Fruit fly (Drosophila melanogaster) whole organism, embryonic: ENCODE results near the gene CG17124.

ENCODE experiments used
- ATbp ChIP-seq: fragments of 200-800 bp; sonication (Bioruptor generic); optimal IDR thresholded peaks from 2 replicates; lab custom pipeline; 2017; ENCODE audit warnings: missing biosample characterization, mild to moderate bottlenecking, missing genetic modification characterization, missing genetic modification reagents
- Aef1 ChIP-seq: fragments of 200-800 bp; sonication (Bioruptor generic); IDR thresholded peaks from 3 replicates; pipeline ENCODE4 v1.3.6; 2022; ENCODE audit warnings: missing biosample characterization, missing genetic modification characterization
- Awh ChIP-seq: fragments of 200-800 bp; sonication (Bioruptor generic); IDR thresholded peaks from 2 replicates; pipeline ENCODE4, ENCODE4 v1.3.6; 2022; ENCODE audit warnings: missing biosample characterization, missing genetic modification characterization
- CG10543 ChIP-seq: fragments of 200-800 bp; sonication (Bioruptor generic); optimal IDR thresholded peaks from 3 replicates; lab custom pipeline; 2017; ENCODE audit warnings: missing biosample characterization, mild to moderate bottlenecking, missing genetic modification characterization, moderate library complexity
- CG10979 ChIP-seq: fragments of 200-800 bp; sonication (Bioruptor generic); optimal IDR thresholded peaks from 2 replicates; lab custom pipeline; 2018; ENCODE audit warnings: missing biosample characterization, mild to moderate bottlenecking, missing genetic modification characterization, moderate library complexity
- CG14050 ChIP-seq: fragments of 200-800 bp; sonication (Bioruptor generic); IDR thresholded peaks from 3 replicates; pipeline ENCODE4 v1.3.6; 2022; ENCODE audit warnings: missing biosample characterization, missing genetic modification characterization
- CG15073 ChIP-seq: fragments of 200-800 bp; sonication (Bioruptor generic); optimal IDR thresholded peaks from 2 replicates; lab custom pipeline; 2016; ENCODE audit warnings: missing biosample characterization, missing genetic modification characterization
- CG1529 ChIP-seq: fragments of 200-800 bp; sonication (Bioruptor generic); optimal IDR thresholded peaks from 3 replicates; lab custom pipeline; 2018; ENCODE audit warnings: missing biosample characterization, missing genetic modification characterization
- CG15601 ChIP-seq: fragments of 200-800 bp; sonication (Bioruptor generic); optimal IDR thresholded peaks from 3 replicates; lab custom pipeline; 2019; ENCODE audit warnings: missing biosample characterization, mild to moderate bottlenecking, missing genetic modification characterization, moderate library complexity
- CG17361 ChIP-seq: fragments of 200-800 bp; sonication (Bioruptor generic); IDR thresholded peaks from 3 replicates; pipeline ENCODE4 v1.3.6; 2022; ENCODE audit warnings: missing biosample characterization, missing genetic modification characterization
- CG1792 ChIP-seq: fragments of 200-800 bp; sonication (Bioruptor generic); optimal IDR thresholded peaks from 2 replicates; lab custom pipeline; 2016; ENCODE audit warnings: missing biosample characterization, missing genetic modification characterization
- CG18011 ChIP-seq: fragments of 200-800 bp; sonication (Bioruptor generic); optimal IDR thresholded peaks from 2 replicates; lab custom pipeline; 2017; ENCODE audit warnings: missing biosample characterization, missing genetic modification characterization, mild to moderate bottlenecking, moderate library complexity, missing genotype
- CG2678 ChIP-seq: fragments of 200-800 bp; sonication (Bioruptor generic); optimal IDR thresholded peaks from 3 replicates; lab custom pipeline; 2019; ENCODE audit warnings: missing biosample characterization, mild to moderate bottlenecking, missing genetic modification characterization, moderate library complexity
- CG31441 ChIP-seq: fragments of 200-800 bp; sonication (Bioruptor generic); IDR thresholded peaks from 2 replicates; pipeline ENCODE4 v1.3.6; 2022; ENCODE audit warnings: missing biosample characterization, missing genetic modification characterization
- CG32532 ChIP-seq: fragments of 200-800 bp; sonication (Bioruptor generic); IDR thresholded peaks from 2 replicates; pipeline ENCODE4 v1.3.6; 2022; ENCODE audit warnings: missing biosample characterization, missing genetic modification characterization
- CG33213 ChIP-seq: fragments of 200-800 bp; sonication (Bioruptor generic); optimal IDR thresholded peaks from 3 replicates; lab custom pipeline; 2016; ENCODE audit warnings: missing biosample characterization, missing genetic modification characterization
- CG4424 ChIP-seq: fragments of 200-800 bp; sonication (Bioruptor generic); optimal IDR thresholded peaks from 3 replicates; lab custom pipeline; 2016; ENCODE audit warnings: missing biosample characterization, missing genetic modification characterization
- CG6854 ChIP-seq: fragments of 200-800 bp; sonication (Bioruptor generic); optimal IDR thresholded peaks from 3 replicates; lab custom pipeline; 2017; ENCODE audit warnings: missing biosample characterization, mild to moderate bottlenecking, missing genetic modification characterization
- CG8089 ChIP-seq: fragments of 200-800 bp; sonication (Bioruptor generic); optimal IDR thresholded peaks from 3 replicates; lab custom pipeline; 2016; ENCODE audit warnings: missing biosample characterization, missing genetic modification characterization
- CG9817 ChIP-seq: fragments of 200-800 bp; sonication (Bioruptor generic); optimal IDR thresholded peaks from 2 replicates; lab custom pipeline; 2018; ENCODE audit warnings: missing biosample characterization, mild to moderate bottlenecking, missing genetic modification characterization, moderate library complexity
- CoRest ChIP-seq: fragments of 200-800 bp; sonication (Bioruptor generic); optimal IDR thresholded peaks from 3 replicates; lab custom pipeline; 2018; ENCODE audit warnings: missing biosample characterization, mild to moderate bottlenecking, missing genetic modification characterization, moderate library complexity
- Dip2 ChIP-seq: fragments of 200-800 bp; sonication (Bioruptor generic); IDR thresholded peaks from 2 replicates; pipeline ENCODE4 v1.3.6; 2022; ENCODE audit warnings: missing biosample characterization, missing genetic modification characterization
- Dll ChIP-seq: fragments of 200-800 bp; sonication (Bioruptor generic); IDR thresholded peaks from 4 replicates; pipeline ENCODE4 v1.3.6; 2022; ENCODE audit warnings: missing biosample characterization, missing genetic modification characterization; ENCODE audit not compliant: partially characterized antibody
- Dref ChIP-seq: fragments of 200-800 bp; sonication (Bioruptor generic); IDR thresholded peaks from 2 replicates; pipeline ENCODE4 v1.3.6; 2022; ENCODE audit warnings: missing biosample characterization, missing genetic modification characterization
- Gsc ChIP-seq: fragments of 200-800 bp; sonication (Bioruptor generic); IDR thresholded peaks from 2 replicates; pipeline ENCODE4 v1.3.6; 2022; ENCODE audit warnings: missing biosample characterization, missing genetic modification characterization
- Gug ChIP-seq: fragments of 200-800 bp; sonication (Bioruptor generic); IDR thresholded peaks from 4 replicates; pipeline ENCODE4 v1.3.6; 2022; ENCODE audit warnings: missing biosample characterization, missing genetic modification characterization
- HLHmδ ChIP-seq: fragments of 200-800 bp; sonication (Bioruptor generic); optimal IDR thresholded peaks from 2 replicates; lab custom pipeline; 2018; ENCODE audit warnings: missing biosample characterization, mild to moderate bottlenecking, missing genetic modification characterization, moderate library complexity
- Hmx ChIP-seq: fragments of 200-800 bp; sonication (Bioruptor generic); optimal IDR thresholded peaks from 2 replicates; lab custom pipeline; 2016; ENCODE audit warnings: missing biosample characterization, missing genetic modification characterization
- Mrtf ChIP-seq: fragments of 200-800 bp; sonication (Bioruptor generic); IDR thresholded peaks from 3 replicates; pipeline ENCODE4 v1.3.6; 2022; ENCODE audit warnings: missing biosample characterization, missing genetic modification characterization
- Pdp1 ChIP-seq, 2 experiments: fragments of 200-800 bp; sonication (Bioruptor generic); optimal IDR thresholded peaks; 3 replicates each; lab custom pipeline; 2016; ENCODE audit warnings: missing biosample characterization in 2 of 2, missing genetic modification characterization in 2 of 2, mild to moderate bottlenecking in 1 of 2, moderate library complexity in 1 of 2
- Taf1 ChIP-seq: fragments of 200-800 bp; sonication (Bioruptor generic); IDR thresholded peaks from 2 replicates; pipeline ENCODE4 v1.3.6; 2022; ENCODE audit warnings: missing biosample characterization, missing genetic modification characterization
- Trl ChIP-seq, 3 experiments: fragments of >200 bp in 2 of 3; fragments of 200-800 bp in 1 of 3; sonication (Bioruptor generic) in 1 of 3; optimal IDR thresholded peaks; 2 replicates in 1 of 3; 3 replicates in 2 of 3; lab custom pipeline; 2016 to 2017; ENCODE audit warnings: missing biosample characterization in 1 of 3, missing genetic modification characterization in 1 of 3
- ato ChIP-seq: fragments of 200-800 bp; sonication (Bioruptor generic); IDR thresholded peaks from 2 replicates; pipeline ENCODE4 v1.3.6; 2022; ENCODE audit warnings: missing biosample characterization, missing genetic modification characterization; ENCODE audit not compliant: partially characterized antibody
- az2 ChIP-seq: fragments of 200-800 bp; sonication (Bioruptor generic); optimal IDR thresholded peaks from 3 replicates; lab custom pipeline; 2016; ENCODE audit warnings: missing biosample characterization, missing genetic modification characterization
- crol ChIP-seq: fragments of 200-800 bp; sonication (Bioruptor generic); IDR thresholded peaks from 2 replicates; pipeline ENCODE4 v1.3.6; 2022; ENCODE audit warnings: missing biosample characterization, missing genetic modification characterization
- dmrt99B ChIP-seq: fragments of 200-800 bp; sonication (Bioruptor generic); optimal IDR thresholded peaks from 2 replicates; lab custom pipeline; 2018; ENCODE audit warnings: missing biosample characterization, mild to moderate bottlenecking, missing genetic modification characterization, moderate library complexity
- emc ChIP-seq: fragments of 200-800 bp; sonication (Bioruptor generic); optimal IDR thresholded peaks from 2 replicates; lab custom pipeline; 2016; ENCODE audit warnings: missing biosample characterization, missing genetic modification characterization
- ewg ChIP-seq: fragments of 200-800 bp; sonication (Bioruptor generic); optimal IDR thresholded peaks from 3 replicates; lab custom pipeline; 2017; ENCODE audit warnings: mild to moderate bottlenecking, missing biosample characterization, missing genetic modification reagents, missing genetic modification characterization
- eyg ChIP-seq: fragments of 200-800 bp; sonication (Bioruptor generic); optimal IDR thresholded peaks from 3 replicates; lab custom pipeline; 2016; ENCODE audit warnings: missing biosample characterization, missing genetic modification characterization
- jigr1 ChIP-seq: fragments of 200-800 bp; sonication (Bioruptor generic); IDR thresholded peaks from 3 replicates; pipeline ENCODE4 v1.3.6; 2022; ENCODE audit warnings: missing biosample characterization, missing genetic modification characterization
- ken ChIP-seq: fragments of 200-800 bp; sonication (Bioruptor generic); IDR thresholded peaks from 3 replicates; pipeline ENCODE4 v1.3.6; 2022; ENCODE audit warnings: missing biosample characterization, missing genetic modification characterization
- luna ChIP-seq: fragments of 200-800 bp; sonication (Bioruptor generic); optimal IDR thresholded peaks from 2 replicates; lab custom pipeline; 2016; ENCODE audit warnings: missing biosample characterization, missing genetic modification characterization
- maf-S ChIP-seq: fragments of 200-800 bp; sonication (Bioruptor generic); optimal IDR thresholded peaks from 2 replicates; lab custom pipeline; 2016; ENCODE audit warnings: missing biosample characterization, missing genetic modification characterization
- pita ChIP-seq: fragments of 200-800 bp; sonication (Bioruptor generic); optimal IDR thresholded peaks from 2 replicates; lab custom pipeline; 2017; ENCODE audit warnings: missing biosample characterization, mild to moderate bottlenecking, missing genetic modification characterization
- pum ChIP-seq: fragments of 200-800 bp; sonication (Bioruptor generic); optimal IDR thresholded peaks from 2 replicates; lab custom pipeline; 2016; ENCODE audit warnings: missing biosample characterization, missing genetic modification characterization
- row ChIP-seq: fragments of 200-800 bp; sonication (Bioruptor generic); IDR thresholded peaks from 3 replicates; pipeline ENCODE4 v1.3.6; 2022; ENCODE audit warnings: missing biosample characterization, missing genetic modification characterization
- sna ChIP-seq: fragments of 200-800 bp; sonication (Bioruptor generic); IDR thresholded peaks from 2 replicates; pipeline ENCODE4 v1.3.6; 2022; ENCODE audit warnings: missing biosample characterization, missing genetic modification characterization; ENCODE audit not compliant: partially characterized antibody
- sob ChIP-seq: fragments of 200-800 bp; sonication (Bioruptor generic); IDR thresholded peaks from 2 replicates; pipeline ENCODE4 v1.3.6; 2022; ENCODE audit warnings: missing biosample characterization, missing genetic modification characterization
- stwl ChIP-seq: fragments of 200-800 bp; sonication (Bioruptor generic); optimal IDR thresholded peaks from 3 replicates; lab custom pipeline; 2018; ENCODE audit warnings: missing biosample characterization, mild to moderate bottlenecking, missing genetic modification characterization, moderate library complexity
- tin ChIP-seq: fragments of 200-800 bp; sonication (Bioruptor generic); optimal IDR thresholded peaks from 3 replicates; lab custom pipeline; 2016; ENCODE audit warnings: missing biosample characterization, missing genetic modification characterization
- zen ChIP-seq: fragments of 200-800 bp; sonication (Bioruptor generic); optimal IDR thresholded peaks from 3 replicates; lab custom pipeline; 2018; ENCODE audit warnings: missing biosample characterization, mild to moderate bottlenecking, missing genetic modification characterization, moderate library complexity
- zf30C ChIP-seq: fragments of 200-800 bp; sonication (Bioruptor generic); optimal IDR thresholded peaks from 3 replicates; lab custom pipeline; 2018; ENCODE audit warnings: missing biosample characterization, mild to moderate bottlenecking, missing genetic modification characterization

CG17124 gene

dm6 chr2L:10769708-10770107 lies 13.6 kb upstream of the CG17124 start, which contains the start of gene CG6724 (continued):
- TF ChIP-seq emc (GFP tag; lab: Kevin White, UChicago), result no peak
- TF ChIP-seq Pdp1 (GFP tag; optimal IDR thresholded peaks at IDR 0.05; lab: Kevin White, UChicago), result no peak
- peak; percentile 87 for TF ChIP-seq stwl
- TF ChIP-seq CoRest (tag; lab: Kevin White, UChicago), result peak; percentile 4
- TF ChIP-seq Dip2 (GFP tag; lab: Robert Waterston, UW), result no peak
- no peak for TF ChIP-seq row (GFP tag; lab: Robert Waterston, UW)
- TF ChIP-seq crol (GFP tag; lab: Robert Waterston, UW), result peak; percentile 51; the same call in 1 of the 2 replicates
- TF ChIP-seq Taf1 (GFP tag; lab: Robert Waterston, UW), result no peak
- no peak for TF ChIP-seq CG1792
- no peak for TF ChIP-seq CG18011
- TF ChIP-seq CG8089 (GFP tag; lab: Kevin White, UChicago), result no peak
- no peak for TF ChIP-seq Mrtf (GFP tag; lab: Robert Waterston, UW)
- no peak for TF ChIP-seq Gug (GFP tag; lab: Robert Waterston, UW)
- no peak for TF ChIP-seq luna (GFP tag; lab: Kevin White, UChicago)
- TF ChIP-seq az2 (GFP tag; lab: Kevin White, UChicago), result no peak
- TF ChIP-seq pita (GFP tag; lab: Kevin White, UChicago), result no peak
- no peak for TF ChIP-seq CG14050 (GFP tag; lab: Robert Waterston, UW)
- no peak for TF ChIP-seq CG17361 (GFP tag; lab: Robert Waterston, UW)
- TF ChIP-seq Aef1 (GFP tag; lab: Robert Waterston, UW), result no peak
- no peak for TF ChIP-seq CG15073 (GFP tag; lab: Kevin White, UChicago)
- peak; percentile 63; the same call in 1 of the 2 replicates for TF ChIP-seq sna (GFP tag; lab: Robert Waterston, UW)
- no peak for TF ChIP-seq CG15601 (tag; lab: Kevin White, UChicago)
- TF ChIP-seq Dref (GFP tag; lab: Robert Waterston, UW), result peak; percentile 95
- TF ChIP-seq dmrt99B, result no peak
- TF ChIP-seq CG10979, result no peak
- TF ChIP-seq sob, result no peak
- no peak for TF ChIP-seq HLHmδ (GFP tag; lab: Kevin White, UChicago)
- TF ChIP-seq CG33213 (GFP tag; lab: Kevin White, UChicago), result no peak
- no peak for TF ChIP-seq maf-S (GFP tag; lab: Kevin White, UChicago)
- TF ChIP-seq CG1529 (GFP tag; lab: Kevin White, UChicago), result no peak
- peak; percentile 69; the same call in 3 of the 4 replicates for TF ChIP-seq Dll
- TF ChIP-seq ewg (GFP tag; lab: Kevin White, UChicago), result no peak
- no peak for TF ChIP-seq tin (GFP tag; lab: Kevin White, UChicago)
- no peak for TF ChIP-seq CG32532 (GFP tag; lab: Robert Waterston, UW)
- no peak for TF ChIP-seq zen
- TF ChIP-seq Hmx, result no peak
- no peak for TF ChIP-seq CG2678 (tag; lab: Kevin White, UChicago)
- no peak for TF ChIP-seq CG6854 (GFP tag; lab: Kevin White, UChicago)
- no peak for TF ChIP-seq zf30C (GFP tag; lab: Kevin White, UChicago)
- no peak for TF ChIP-seq CG4424 (GFP tag; lab: Kevin White, UChicago)
- peak; percentile 71 for TF ChIP-seq ato (GFP tag; lab: Robert Waterston, UW)
- TF ChIP-seq CG10543 (GFP tag; lab: Kevin White, UChicago), result no peak
- no peak for TF ChIP-seq eyg
- TF ChIP-seq Trl (optimal IDR thresholded peaks at IDR 0.05; lab: Kevin White, UChicago), result no peak
- no peak for TF ChIP-seq Trl (GFP tag; optimal IDR thresholded peaks at IDR 0.05; lab: Kevin White, UChicago)
- no peak for TF ChIP-seq CG9817 (tag; lab: Kevin White, UChicago)
- TF ChIP-seq jigr1 (GFP tag; lab: Robert Waterston, UW), result no peak
- TF ChIP-seq ATbp, result no peak
- TF ChIP-seq Awh (GFP tag; lab: Robert Waterston, UW), result no peak
- TF ChIP-seq pum (GFP tag; lab: Kevin White, UChicago), result no peak
- TF ChIP-seq ken (GFP tag; lab: Robert Waterston, UW), result no peak
- no peak for TF ChIP-seq CG31441 (GFP tag; lab: Robert Waterston, UW)
- no peak for TF ChIP-seq Gsc (GFP tag; lab: Robert Waterston, UW)
